Worm (Caenorhabditis elegans) whole organism, L4 larva: Measurements from ENCODE around the gene sgt-1.

ENCODE experiments used
- ceh-62 ChIP-seq: sonication (generic microtip); optimal IDR thresholded peaks from 2 replicates; lab custom pipeline; 2017; ENCODE audit warnings: missing biosample characterization, missing genetic modification characterization
- egl-27 ChIP-seq: sonication (generic microtip); optimal IDR thresholded peaks from 3 replicates; lab custom pipeline; 2017; ENCODE audit warnings: missing biosample characterization, missing genetic modification reagents, missing genetic modification characterization
- fos-1 ChIP-seq: fragments of 150-350 bp; optimal IDR thresholded peaks from 2 replicates; lab custom pipeline; 2014; ENCODE audit warnings: missing biosample characterization, missing genetic modification characterization
- hlh-30 ChIP-seq: sonication (generic microtip); optimal IDR thresholded peaks from 2 replicates; lab custom pipeline; 2017; ENCODE audit warnings: antibody characterized with exemption, mild to moderate bottlenecking, missing genetic modification characterization, missing compliant biosample characterization; ENCODE audit not compliant: insufficient read depth
- nhr-111 ChIP-seq: fragments of 200-800 bp; sonication (Bioruptor generic); optimal IDR thresholded peaks from 2 replicates; lab custom pipeline; 2018; ENCODE audit warnings: mild to moderate bottlenecking, missing genetic modification characterization, missing compliant biosample characterization
- unc-130 ChIP-seq: sonication (generic microtip); optimal IDR thresholded peaks from 2 replicates; lab custom pipeline; 2016; ENCODE audit warnings: missing genetic modification reagents, missing genetic modification characterization, missing compliant biosample characterization
- vab-7 ChIP-seq: fragments of 200-800 bp; sonication (Bioruptor generic); IDR thresholded peaks from 2 replicates; pipeline ENCODE4 v1.3.6; 2022; ENCODE audit warnings: missing genetic modification reagents, missing genetic modification characterization, missing compliant biosample characterization
- ztf-11 ChIP-seq: fragments of 150-350 bp; optimal IDR thresholded peaks from 2 replicates; lab custom pipeline; 2014; ENCODE audit warnings: missing biosample characterization, missing genetic modification characterization

DNA sequence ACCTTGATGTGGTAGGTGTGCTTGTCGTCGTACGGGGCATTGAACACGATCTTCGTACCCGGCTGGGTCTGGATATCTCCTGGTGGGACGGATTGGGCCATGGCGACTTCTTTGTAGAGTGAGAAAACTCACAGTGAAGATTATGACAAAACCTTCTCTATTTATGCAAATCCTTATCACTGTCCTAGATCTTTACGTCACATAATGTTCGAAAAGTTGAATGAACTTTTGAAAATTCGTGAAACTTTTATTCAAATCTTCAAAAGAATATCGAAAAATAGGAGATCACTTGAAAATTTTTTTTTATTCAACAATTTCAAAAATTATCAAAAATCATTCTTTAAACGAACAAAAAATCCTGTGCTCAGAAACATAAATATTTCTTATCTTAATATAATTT, 11.0 kb downstream of the sgt-1 start, which contains the start of gene msp-33:
- TF ChIP-seq fos-1 (tag; lab: Kevin White, UChicago) (no peak), ztf-11 (no peak), nhr-111 (GFP tag; lab: Kevin White, UChicago) (no peak), hlh-30 (tag; lab: Kevin White, UChicago) (no peak), egl-27 (tag; lab: Kevin White, UChicago) (no peak), ceh-62 (tag; lab: Kevin White, UChicago) (no peak), vab-7 (GFP tag; lab: Robert Waterston, UW) (no peak), unc-130 (GFP tag; lab: Kevin White, UChicago) (no peak)
